Worm (Caenorhabditis elegans) whole organism, young adult: ENCODE results near the gene R03G8.3.

Experiments
- B0035.1 ChIP-seq: sonication (generic microtip); optimal IDR thresholded peaks from 2 replicates; lab custom pipeline; 2016; ENCODE audit warnings: missing genetic modification characterization, mild to moderate bottlenecking, missing compliant biosample characterization, missing genotype, missing genetic modification reagents
- B0336.3 ChIP-seq: fragments of 200-800 bp; sonication (Bioruptor generic); IDR thresholded peaks from 2 replicates; pipeline ENCODE4 v1.3.6; 2022; ENCODE audit warnings: missing genetic modification characterization, missing compliant biosample characterization
- F22D6.2 ChIP-seq: sonication (generic microtip); optimal IDR thresholded peaks from 2 replicates; lab custom pipeline; 2016; ENCODE audit warnings: mild to moderate bottlenecking, missing genetic modification characterization, missing compliant biosample characterization
- F33H1.4 ChIP-seq: fragments of 200-800 bp; sonication (Bioruptor generic); IDR thresholded peaks from 2 replicates; pipeline ENCODE4 v1.3.6; 2022; ENCODE audit warnings: missing genetic modification reagents, missing genetic modification characterization, missing compliant biosample characterization
- F37B4.10 ChIP-seq: fragments of 200-800 bp; sonication (Bioruptor generic); IDR thresholded peaks from 2 replicates; pipeline ENCODE4 v1.3.6; 2022; ENCODE audit warnings: missing genetic modification characterization, missing compliant biosample characterization
- F39B2.1 ChIP-seq: fragments of 200-800 bp; sonication (Bioruptor generic); IDR thresholded peaks from 2 replicates; pipeline ENCODE4 v1.3.6; 2022; ENCODE audit warnings: missing genetic modification reagents, missing genetic modification characterization, missing compliant biosample characterization
- F49E8.2 ChIP-seq: sonication (generic microtip); optimal IDR thresholded peaks from 3 replicates; lab custom pipeline; 2017; ENCODE audit warnings: missing genetic modification characterization, mild to moderate bottlenecking, missing compliant biosample characterization, antibody characterized with exemption, moderate library complexity; ENCODE audit not compliant: insufficient read depth
- Y79H2A.3 ChIP-seq: fragments of 200-800 bp; sonication (Bioruptor generic); conservative IDR thresholded peaks from 2 replicates; pipeline ENCODE4 v1.3.6; 2022; ENCODE audit warnings: missing genetic modification reagents, missing genetic modification characterization, missing compliant biosample characterization
- akir-1 ChIP-seq: fragments of 200-800 bp; sonication (Bioruptor generic); optimal IDR thresholded peaks from 2 replicates; lab custom pipeline; 2018; ENCODE audit warnings: mild to moderate bottlenecking, missing genetic modification characterization, moderate library complexity, missing compliant biosample characterization
- aptf-3 ChIP-seq: fragments of 200-800 bp; sonication (Bioruptor generic); IDR thresholded peaks from 2 replicates; pipeline ENCODE4 v1.3.6; 2022; ENCODE audit warnings: missing genetic modification characterization, missing compliant biosample characterization
- cebp-2 ChIP-seq: fragments of 200-800 bp; sonication (Bioruptor generic); IDR thresholded peaks from 2 replicates; pipeline ENCODE4 v1.3.6; 2022; ENCODE audit warnings: missing genetic modification characterization, missing compliant biosample characterization
- ceh-91 ChIP-seq: fragments of 200-800 bp; sonication (Bioruptor generic); IDR thresholded peaks from 2 replicates; pipeline ENCODE4 v1.3.6; 2022; ENCODE audit warnings: missing genetic modification reagents, missing genetic modification characterization, missing compliant biosample characterization
- die-1 ChIP-seq: sonication (generic microtip); optimal IDR thresholded peaks from 2 replicates; lab custom pipeline; 2016; ENCODE audit warnings: missing genotype, mild to moderate bottlenecking, missing genetic modification characterization, missing compliant biosample characterization
- dpff-1 ChIP-seq: sonication (generic microtip); optimal IDR thresholded peaks from 2 replicates; lab custom pipeline; 2017; ENCODE audit warnings: mild to moderate bottlenecking, missing genetic modification characterization, missing compliant biosample characterization
- efl-1 ChIP-seq: fragments of 150-350 bp; optimal IDR thresholded peaks from 2 replicates; lab custom pipeline; 2014; ENCODE audit warnings: missing biosample characterization, missing genetic modification reagents, missing genetic modification characterization
- hmg-20 ChIP-seq: fragments of 200-800 bp; sonication (Bioruptor generic); IDR thresholded peaks from 2 replicates; pipeline ENCODE4 v1.3.6; 2022; ENCODE audit warnings: missing genetic modification reagents, missing genetic modification characterization, missing compliant biosample characterization
- lsy-27 ChIP-seq: sonication (generic microtip); optimal IDR thresholded peaks from 2 replicates; lab custom pipeline; 2017; ENCODE audit warnings: missing genetic modification characterization, mild to moderate bottlenecking, missing compliant biosample characterization, antibody characterized with exemption, missing genotype, borderline replicate concordance; ENCODE audit not compliant: insufficient read depth
- madf-10 ChIP-seq: sonication (generic microtip); optimal IDR thresholded peaks from 2 replicates; lab custom pipeline; 2016; ENCODE audit warnings: mild to moderate bottlenecking, missing genetic modification characterization, missing compliant biosample characterization
- mes-4 ChIP-seq: sonication (generic microtip); optimal IDR thresholded peaks from 2 replicates; lab custom pipeline; 2016; ENCODE audit warnings: missing genotype, missing genetic modification characterization, missing compliant biosample characterization
- nhr-179 ChIP-seq: sonication (generic microtip); optimal IDR thresholded peaks from 2 replicates; lab custom pipeline; 2016; ENCODE audit warnings: mild to moderate bottlenecking, missing genetic modification characterization, missing compliant biosample characterization
- nhr-80 ChIP-seq: sonication (generic microtip); optimal IDR thresholded peaks from 2 replicates; lab custom pipeline; 2016; ENCODE audit warnings: missing genetic modification characterization, missing compliant biosample characterization
- repo-1 ChIP-seq: sonication (generic microtip); optimal IDR thresholded peaks from 2 replicates; lab custom pipeline; 2017; ENCODE audit warnings: mild to moderate bottlenecking, missing genetic modification characterization, missing compliant biosample characterization
- rpc-1 ChIP-seq, 2 experiments: fragments of 150-350 bp in 1 of 2; sonication (generic microtip) in 1 of 2; optimal IDR thresholded peaks; 2 replicates each; lab custom pipeline; 2014 to 2018; ENCODE audit warnings: missing biosample characterization in 1 of 2, missing genetic modification characterization in 1 of 2, missing genetic modification reagents in 1 of 2, missing genotype in 1 of 2
- sdz-38 ChIP-seq: sonication (generic microtip); optimal IDR thresholded peaks from 2 replicates; lab custom pipeline; 2016; ENCODE audit warnings: missing genotype, missing genetic modification characterization, missing compliant biosample characterization
- snpc-3.4 ChIP-seq: sonication (generic microtip); optimal IDR thresholded peaks from 2 replicates; lab custom pipeline; 2017; ENCODE audit warnings: missing genetic modification characterization, mild to moderate bottlenecking, missing compliant biosample characterization, antibody characterized with exemption, moderate library complexity, missing genotype, missing genetic modification reagents
- snpc-4 ChIP-seq, 5 experiments: fragments of 150-350 bp in 1 of 5; sonication (generic microtip) in 4 of 5; optimal IDR thresholded peaks; 2 replicates each; lab custom pipeline; 2014 to 2018; ENCODE audit warnings: missing genetic modification characterization in 5 of 5, missing biosample characterization in 3 of 5, antibody characterized with exemption in 2 of 5, mild to moderate bottlenecking in 2 of 5, missing compliant biosample characterization in 2 of 5, missing genotype in 2 of 5, moderate library complexity in 2 of 5, missing genetic modification reagents in 1 of 5
- sptf-2 ChIP-seq: fragments of 200-800 bp; sonication (Bioruptor generic); optimal IDR thresholded peaks from 2 replicates; lab custom pipeline; 2018; ENCODE audit warnings: mild to moderate bottlenecking, missing genetic modification characterization, missing compliant biosample characterization
- xnd-1 ChIP-seq: sonication (generic microtip); optimal IDR thresholded peaks from 2 replicates; lab custom pipeline; 2016; ENCODE audit warnings: missing genotype, missing genetic modification reagents, missing genetic modification characterization, missing compliant biosample characterization
- zim-3 ChIP-seq: sonication (generic microtip); optimal IDR thresholded peaks from 2 replicates; lab custom pipeline; 2017; ENCODE audit warnings: mild to moderate bottlenecking, missing genetic modification characterization, moderate library complexity, missing compliant biosample characterization

R03G8.3 gene

ce11 chrX:13055560-13055959 lies 35.2 kb upstream of the R03G8.3 start, which contains the start of gene K03A11.6:
Gene K03A11.6 (plus strand): TSS chrX:13055860.
- TF ChIP-seq B0336.3 (GFP tag; lab: Robert Waterston, UW), result no peak
- TF ChIP-seq F22D6.2 (tag; lab: Kevin White, UChicago), result no peak
- TF ChIP-seq cebp-2 (GFP tag; lab: Robert Waterston, UW), result no peak
- TF ChIP-seq B0035.1 (tag; lab: Kevin White, UChicago), result no peak
- TF ChIP-seq xnd-1 (tag; lab: Kevin White, UChicago), result no peak
- no peak for TF ChIP-seq F37B4.10 (GFP tag; lab: Robert Waterston, UW)

ce11 chrX:13059984-13060383 lies 30.8 kb upstream of the R03G8.3 start:
- no peak for TF ChIP-seq ceh-91 (GFP tag; lab: Robert Waterston, UW)
- TF ChIP-seq nhr-80 (tag; lab: Kevin White, UChicago), result peak; percentile 82
- TF ChIP-seq, all 124 proteins: peak for 1

ce11 chrX:13061366-13061765 lies 29.4 kb upstream of the R03G8.3 start:
- TF ChIP-seq zim-3 (tag; lab: Kevin White, UChicago), result no peak
- TF ChIP-seq, all 124 proteins: peak for 0

- TF ChIP-seq nhr-80 (tag; lab: Kevin White, UChicago), result peak; percentile 53
- TF ChIP-seq lsy-27 (tag; lab: Kevin White, UChicago), result no peak
These were observed 27.7 kb upstream of the R03G8.3 start, which contains the start of gene K03A11.5 for ce11 chrX:13062934-13063585. Gene K03A11.5 (plus strand): TSS chrX:13063535.

- TF ChIP-seq snpc-4 (GFP tag; optimal IDR thresholded peaks at IDR 0.05; lab: Kevin White, UChicago), result no peak
- no peak for TF ChIP-seq snpc-4 (tag; optimal IDR thresholded peaks at IDR 0.05; lab: Kevin White, UChicago)
- no peak for TF ChIP-seq F39B2.1 (GFP tag; lab: Robert Waterston, UW)
- no peak for TF ChIP-seq die-1 (tag; lab: Kevin White, UChicago)
- no peak for TF ChIP-seq efl-1 (GFP tag; lab: Kevin White, UChicago)
- TF ChIP-seq nhr-80 (tag; lab: Kevin White, UChicago), result no peak
- no peak for TF ChIP-seq dpff-1
- TF ChIP-seq akir-1 (GFP tag; lab: Kevin White, UChicago), result no peak
- TF ChIP-seq repo-1, result no peak
- TF ChIP-seq F49E8.2 (tag; lab: Kevin White, UChicago), result no peak
- TF ChIP-seq snpc-3.4 (tag; lab: Kevin White, UChicago), result no peak
- no peak for TF ChIP-seq hmg-20 (GFP tag; lab: Robert Waterston, UW)
- TF ChIP-seq, all 124 proteins: peak for 0
These were observed 19.6 kb upstream of the R03G8.3 start, which contains the start of gene cpx-2 for ce11 chrX:13071120-13071519. Gene cpx-2 (minus strand): TSS chrX:13071220.

ce11 chrX:13074373-13074772 lies 16.4 kb upstream of the R03G8.3 start, which contains the start of gene ceh-28:
Gene ceh-28 (plus strand): TSS chrX:13074673.
- no peak for TF ChIP-seq mes-4 (tag; lab: Kevin White, UChicago)
- TF ChIP-seq B0336.3 (GFP tag; lab: Robert Waterston, UW), result no peak
- TF ChIP-seq sdz-38, result no peak
- no peak for TF ChIP-seq nhr-179 (tag; lab: Kevin White, UChicago)
- no peak for TF ChIP-seq rpc-1 (optimal IDR thresholded peaks at IDR 0.05; lab: Kevin White, UChicago)
- TF ChIP-seq rpc-1 (tag; optimal IDR thresholded peaks at IDR 0.05; lab: Kevin White, UChicago), result no peak
- no peak for TF ChIP-seq madf-10 (tag; lab: Kevin White, UChicago)
- TF ChIP-seq F22D6.2 (tag; lab: Kevin White, UChicago), result no peak
- TF ChIP-seq ceh-91 (GFP tag; lab: Robert Waterston, UW), result no peak
- TF ChIP-seq sptf-2 (GFP tag; lab: Kevin White, UChicago), result no peak
- no peak for TF ChIP-seq aptf-3 (GFP tag; lab: Robert Waterston, UW)
- TF ChIP-seq F33H1.4, result no peak
- no peak for TF ChIP-seq Y79H2A.3 (GFP tag; lab: Robert Waterston, UW)
